Worm (Caenorhabditis elegans): Measurements from ENCODE around the gene wah-1.

ce11 chrIII:11948437-11948836 lies 41.5 kb upstream of the wah-1 start:
- TF ChIP-seq pha-4 (tag; optimal IDR thresholded peaks at IDR 0.05) = no peak
- no peak for TF ChIP-seq ama-1 (optimal IDR thresholded peaks at IDR 0.05)
- TF ChIP-seq dmd-4 (tag; optimal IDR thresholded peaks at IDR 0.05; ENCODE audit: borderline replicate concordance) = no peak
- no peak for TF ChIP-seq F13H6.1 (tag; optimal IDR thresholded peaks at IDR 0.05)
- no peak for TF ChIP-seq ceh-2 (tag; optimal IDR thresholded peaks at IDR 0.05)

Measured in whole organism, late embryonic.